Fruit fly (Drosophila melanogaster) whole organism, prepupa: ENCODE measurements around the gene yrt.

Experiments
- CG6163 ChIP-seq: fragments of 200-800 bp; sonication (Bioruptor generic); IDR thresholded peaks from 3 replicates; pipeline ENCODE4 v1.3.6; 2022; ENCODE audit warnings: missing biosample characterization, missing genetic modification characterization
- CG6792 ChIP-seq: fragments of 200-800 bp; sonication (Bioruptor generic); optimal IDR thresholded peaks from 3 replicates; lab custom pipeline; 2016; ENCODE audit warnings: missing biosample characterization, missing genetic modification characterization
- CG8319 ChIP-seq: fragments of 200-800 bp; sonication (Bioruptor generic); optimal IDR thresholded peaks from 3 replicates; lab custom pipeline; 2016; ENCODE audit warnings: missing biosample characterization, missing genetic modification characterization
- CG8632 ChIP-seq: fragments of 200-800 bp; sonication (Bioruptor generic); optimal IDR thresholded peaks from 3 replicates; lab custom pipeline; 2016; ENCODE audit warnings: missing biosample characterization, missing genetic modification characterization
- Ets96B ChIP-seq: fragments of 200-800 bp; optimal IDR thresholded peaks from 2 replicates; lab custom pipeline; 2019; ENCODE audit warnings: missing biosample characterization, mild to moderate bottlenecking, missing genetic modification characterization, moderate library complexity
- topi ChIP-seq: fragments of 200-800 bp; sonication (Bioruptor generic); optimal IDR thresholded peaks from 3 replicates; lab custom pipeline; 2016; ENCODE audit warnings: missing biosample characterization, missing genetic modification characterization

DNA sequence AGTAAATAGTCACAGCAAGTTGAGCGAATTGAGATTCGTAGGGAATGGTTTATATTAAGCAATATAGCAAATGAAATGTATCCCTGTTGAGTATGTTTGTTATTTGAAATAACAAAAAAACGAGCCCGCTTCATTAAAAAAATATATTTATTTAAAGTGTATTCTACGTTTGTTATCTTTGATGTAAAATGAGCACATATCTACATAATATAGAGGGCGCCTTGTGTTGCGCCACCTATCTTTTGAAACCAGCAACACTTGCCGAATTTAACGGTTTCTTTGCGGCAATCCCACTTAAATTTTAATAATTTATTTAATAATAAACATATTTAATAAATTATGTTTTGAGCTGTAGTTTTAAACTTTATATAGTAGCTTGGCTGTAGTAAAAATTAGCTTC lies 36.5 kb upstream of the yrt start:
- TF ChIP-seq Ets96B (tag; lab: Kevin White, UChicago) = no peak
- no peak for TF ChIP-seq CG8319 (GFP tag; lab: Kevin White, UChicago)
- TF ChIP-seq topi = no peak
- no peak for TF ChIP-seq CG8632 (GFP tag; lab: Kevin White, UChicago)
- no peak for TF ChIP-seq CG6163 (GFP tag; lab: Robert Waterston, UW)
- TF ChIP-seq CG6792 (GFP tag; lab: Kevin White, UChicago) = no peak
